Worm (Caenorhabditis elegans) whole organism, young adult: Measurements from ENCODE around the gene sad-1.

Experiments used
- B0336.3 ChIP-seq: fragments of 200-800 bp; sonication (Bioruptor generic); IDR thresholded peaks from 2 replicates; pipeline ENCODE4 v1.3.6; 2022; ENCODE audit warnings: missing genetic modification characterization, missing compliant biosample characterization
- F22D6.2 ChIP-seq: sonication (generic microtip); optimal IDR thresholded peaks from 2 replicates; lab custom pipeline; 2016; ENCODE audit warnings: mild to moderate bottlenecking, missing genetic modification characterization, missing compliant biosample characterization
- F33H1.4 ChIP-seq: fragments of 200-800 bp; sonication (Bioruptor generic); IDR thresholded peaks from 2 replicates; pipeline ENCODE4 v1.3.6; 2022; ENCODE audit warnings: missing genetic modification reagents, missing genetic modification characterization, missing compliant biosample characterization
- F37B4.10 ChIP-seq: fragments of 200-800 bp; sonication (Bioruptor generic); IDR thresholded peaks from 2 replicates; pipeline ENCODE4 v1.3.6; 2022; ENCODE audit warnings: missing genetic modification characterization, missing compliant biosample characterization
- F49E8.2 ChIP-seq: sonication (generic microtip); optimal IDR thresholded peaks from 3 replicates; lab custom pipeline; 2017; ENCODE audit warnings: missing genetic modification characterization, mild to moderate bottlenecking, missing compliant biosample characterization, antibody characterized with exemption, moderate library complexity; ENCODE audit not compliant: insufficient read depth
- K11D2.4 ChIP-seq: fragments of 200-800 bp; sonication (Bioruptor generic); IDR thresholded peaks from 2 replicates; pipeline ENCODE4 v1.3.6; 2022; ENCODE audit warnings: missing genetic modification reagents, missing genetic modification characterization, missing compliant biosample characterization
- T26A5.8 ChIP-seq: sonication (generic microtip); optimal IDR thresholded peaks from 2 replicates; lab custom pipeline; 2016; ENCODE audit warnings: missing genetic modification characterization, missing compliant biosample characterization
- Y53F4B.3 ChIP-seq: fragments of 200-800 bp; sonication (Bioruptor generic); IDR thresholded peaks from 2 replicates; pipeline ENCODE4 v1.3.6; 2022; ENCODE audit warnings: missing genetic modification reagents, missing genetic modification characterization, missing compliant biosample characterization
- Y67H2A.10 ChIP-seq: fragments of 200-800 bp; sonication (Bioruptor generic); conservative IDR thresholded peaks from 2 replicates; pipeline ENCODE4 v1.3.6; 2022; ENCODE audit warnings: missing genetic modification reagents, missing genetic modification characterization, missing compliant biosample characterization
- ama-1 ChIP-seq, 3 experiments: fragments of 150-350 bp in 1 of 3; sonication (generic microtip) in 2 of 3; optimal IDR thresholded peaks; 2 replicates each; lab custom pipeline; 2014 to 2018; ENCODE audit warnings: missing biosample characterization in 2 of 3, missing genetic modification characterization in 2 of 3, missing genetic modification reagents in 2 of 3
- aptf-2 ChIP-seq: fragments of 200-800 bp; sonication (Bioruptor generic); conservative IDR thresholded peaks from 2 replicates; pipeline ENCODE4 v1.3.6; 2022; ENCODE audit warnings: missing genetic modification reagents, missing genetic modification characterization, missing compliant biosample characterization
- atf-7 ChIP-seq: sonication (generic microtip); optimal IDR thresholded peaks from 2 replicates; lab custom pipeline; 2017; ENCODE audit warnings: mild to moderate bottlenecking, missing genetic modification characterization, missing compliant biosample characterization
- attf-5 ChIP-seq: fragments of 200-800 bp; sonication (Bioruptor generic); optimal IDR thresholded peaks from 2 replicates; lab custom pipeline; 2018; ENCODE audit warnings: mild to moderate bottlenecking, missing genetic modification characterization, missing compliant biosample characterization
- attf-6 ChIP-seq: fragments of 200-800 bp; sonication (Bioruptor generic); IDR thresholded peaks from 2 replicates; pipeline ENCODE4 v1.3.6; 2022; ENCODE audit warnings: missing genetic modification reagents, missing genetic modification characterization, missing compliant biosample characterization
- bed-1 ChIP-seq: fragments of 200-800 bp; sonication (Bioruptor generic); IDR thresholded peaks from 2 replicates; pipeline ENCODE4 v1.3.6; 2022; ENCODE audit warnings: missing genetic modification reagents, missing genetic modification characterization, missing compliant biosample characterization
- ccch-3 ChIP-seq: fragments of 200-800 bp; sonication (Bioruptor generic); optimal IDR thresholded peaks from 2 replicates; lab custom pipeline; 2018; ENCODE audit warnings: mild to moderate bottlenecking, missing genetic modification characterization, missing compliant biosample characterization
- cebp-2 ChIP-seq: fragments of 200-800 bp; sonication (Bioruptor generic); IDR thresholded peaks from 2 replicates; pipeline ENCODE4 v1.3.6; 2022; ENCODE audit warnings: missing genetic modification characterization, missing compliant biosample characterization
- ceh-100 ChIP-seq: fragments of 200-800 bp; sonication (Bioruptor generic); IDR thresholded peaks from 2 replicates; pipeline ENCODE4 v1.3.6; 2022; ENCODE audit warnings: missing genetic modification reagents, missing genetic modification characterization, missing compliant biosample characterization
- ceh-79 ChIP-seq: sonication (generic microtip); optimal IDR thresholded peaks from 2 replicates; lab custom pipeline; 2017; ENCODE audit warnings: mild to moderate bottlenecking, missing genetic modification characterization, missing compliant biosample characterization
- dpff-1 ChIP-seq: sonication (generic microtip); optimal IDR thresholded peaks from 2 replicates; lab custom pipeline; 2017; ENCODE audit warnings: mild to moderate bottlenecking, missing genetic modification characterization, missing compliant biosample characterization
- egrh-3 ChIP-seq: fragments of 200-800 bp; sonication (Bioruptor generic); IDR thresholded peaks from 2 replicates; pipeline ENCODE4 v1.3.6; 2022; ENCODE audit warnings: missing genetic modification reagents, missing genetic modification characterization, missing compliant biosample characterization
- ekl-4 ChIP-seq: fragments of 200-800 bp; sonication (Bioruptor generic); IDR thresholded peaks from 2 replicates; pipeline ENCODE4 v1.3.6; 2022; ENCODE audit warnings: missing genetic modification reagents, missing genetic modification characterization, missing compliant biosample characterization
- hlh-12 ChIP-seq: sonication (generic microtip); optimal IDR thresholded peaks from 2 replicates; lab custom pipeline; 2016; ENCODE audit warnings: missing genetic modification characterization, missing compliant biosample characterization
- lag-1 ChIP-seq: fragments of 200-800 bp; sonication (Bioruptor generic); IDR thresholded peaks from 2 replicates; pipeline ENCODE4 v1.3.6; 2022; ENCODE audit warnings: missing genetic modification reagents, missing genetic modification characterization, missing compliant biosample characterization
- lin-40 ChIP-seq: sonication (generic microtip); optimal IDR thresholded peaks from 2 replicates; lab custom pipeline; 2016; ENCODE audit warnings: missing genetic modification characterization, mild to moderate bottlenecking, missing compliant biosample characterization, missing genotype, missing genetic modification reagents
- madf-10 ChIP-seq: sonication (generic microtip); optimal IDR thresholded peaks from 2 replicates; lab custom pipeline; 2016; ENCODE audit warnings: mild to moderate bottlenecking, missing genetic modification characterization, missing compliant biosample characterization
- mes-4 ChIP-seq: sonication (generic microtip); optimal IDR thresholded peaks from 2 replicates; lab custom pipeline; 2016; ENCODE audit warnings: missing genotype, missing genetic modification characterization, missing compliant biosample characterization
- mxl-1 ChIP-seq: sonication (generic microtip); optimal IDR thresholded peaks from 2 replicates; lab custom pipeline; 2016; ENCODE audit warnings: missing genetic modification characterization, missing compliant biosample characterization
- nfya-2 ChIP-seq: fragments of 200-800 bp; sonication (Bioruptor generic); IDR thresholded peaks from 2 replicates; pipeline ENCODE4 v1.3.6; 2022; ENCODE audit warnings: missing genetic modification reagents, missing genetic modification characterization, missing compliant biosample characterization
- nfyb-1 ChIP-seq: fragments of 200-800 bp; sonication (Bioruptor generic); IDR thresholded peaks from 2 replicates; pipeline ENCODE4 v1.3.6; 2022; ENCODE audit warnings: missing genetic modification reagents, missing genetic modification characterization, missing compliant biosample characterization
- nhr-120 ChIP-seq: fragments of 200-800 bp; sonication (Bioruptor generic); IDR thresholded peaks from 2 replicates; pipeline ENCODE4 v1.3.6; 2022; ENCODE audit warnings: missing genetic modification characterization, missing compliant biosample characterization
- nhr-179 ChIP-seq: sonication (generic microtip); optimal IDR thresholded peaks from 2 replicates; lab custom pipeline; 2016; ENCODE audit warnings: mild to moderate bottlenecking, missing genetic modification characterization, missing compliant biosample characterization
- nhr-80 ChIP-seq: sonication (generic microtip); optimal IDR thresholded peaks from 2 replicates; lab custom pipeline; 2016; ENCODE audit warnings: missing genetic modification characterization, missing compliant biosample characterization
- nhr-90 ChIP-seq: sonication (generic microtip); optimal IDR thresholded peaks from 2 replicates; lab custom pipeline; 2016; ENCODE audit warnings: missing genotype, mild to moderate bottlenecking, missing genetic modification characterization, missing compliant biosample characterization
- repo-1 ChIP-seq: sonication (generic microtip); optimal IDR thresholded peaks from 2 replicates; lab custom pipeline; 2017; ENCODE audit warnings: mild to moderate bottlenecking, missing genetic modification characterization, missing compliant biosample characterization
- sdz-38 ChIP-seq: sonication (generic microtip); optimal IDR thresholded peaks from 2 replicates; lab custom pipeline; 2016; ENCODE audit warnings: missing genotype, missing genetic modification characterization, missing compliant biosample characterization
- snpc-4 ChIP-seq, 5 experiments: fragments of 150-350 bp in 1 of 5; sonication (generic microtip) in 4 of 5; optimal IDR thresholded peaks; 2 replicates each; lab custom pipeline; 2014 to 2018; ENCODE audit warnings: missing genetic modification characterization in 5 of 5, missing biosample characterization in 3 of 5, antibody characterized with exemption in 2 of 5, mild to moderate bottlenecking in 2 of 5, missing compliant biosample characterization in 2 of 5, missing genotype in 2 of 5, moderate library complexity in 2 of 5, missing genetic modification reagents in 1 of 5
- somi-1 ChIP-seq: fragments of 200-800 bp; sonication (Bioruptor generic); optimal IDR thresholded peaks from 2 replicates; lab custom pipeline; 2018; ENCODE audit warnings: mild to moderate bottlenecking, missing genetic modification characterization, missing compliant biosample characterization
- tbp1 ChIP-seq: fragments of 200-800 bp; sonication (Bioruptor generic); optimal IDR thresholded peaks from 2 replicates; lab custom pipeline; 2018; ENCODE audit warnings: mild to moderate bottlenecking, missing genetic modification characterization, missing compliant biosample characterization
- tbx-9 ChIP-seq: sonication (generic microtip); optimal IDR thresholded peaks from 2 replicates; lab custom pipeline; 2016; ENCODE audit warnings: borderline replicate concordance, missing genetic modification characterization, inconsistent platforms, missing compliant biosample characterization
- unc-130 ChIP-seq: sonication (generic microtip); optimal IDR thresholded peaks from 2 replicates; lab custom pipeline; 2016; ENCODE audit warnings: missing genetic modification reagents, missing genetic modification characterization, missing compliant biosample characterization
- zfh-2 ChIP-seq: fragments of 200-800 bp; sonication (Bioruptor generic); conservative IDR thresholded peaks from 2 replicates; pipeline ENCODE4 v1.3.6; 2022; ENCODE audit warnings: missing genetic modification reagents, missing genetic modification characterization, missing compliant biosample characterization
- ztf-25 ChIP-seq: fragments of 200-800 bp; sonication (Bioruptor generic); IDR thresholded peaks from 2 replicates; pipeline ENCODE4 v1.3.6; 2022; ENCODE audit warnings: missing genetic modification reagents, missing genetic modification characterization, missing compliant biosample characterization
- ztf-28 ChIP-seq: fragments of 200-800 bp; sonication (Bioruptor generic); IDR thresholded peaks from 2 replicates; pipeline ENCODE4 v1.3.6; 2022; ENCODE audit warnings: missing genetic modification reagents, missing genetic modification characterization, missing compliant biosample characterization
- ztf-6 ChIP-seq: fragments of 200-800 bp; sonication (Bioruptor generic); IDR thresholded peaks from 2 replicates; pipeline ENCODE4 v1.3.6; 2022; ENCODE audit warnings: missing genetic modification reagents, missing genetic modification characterization, missing compliant biosample characterization

The sad-1 gene

DNA sequence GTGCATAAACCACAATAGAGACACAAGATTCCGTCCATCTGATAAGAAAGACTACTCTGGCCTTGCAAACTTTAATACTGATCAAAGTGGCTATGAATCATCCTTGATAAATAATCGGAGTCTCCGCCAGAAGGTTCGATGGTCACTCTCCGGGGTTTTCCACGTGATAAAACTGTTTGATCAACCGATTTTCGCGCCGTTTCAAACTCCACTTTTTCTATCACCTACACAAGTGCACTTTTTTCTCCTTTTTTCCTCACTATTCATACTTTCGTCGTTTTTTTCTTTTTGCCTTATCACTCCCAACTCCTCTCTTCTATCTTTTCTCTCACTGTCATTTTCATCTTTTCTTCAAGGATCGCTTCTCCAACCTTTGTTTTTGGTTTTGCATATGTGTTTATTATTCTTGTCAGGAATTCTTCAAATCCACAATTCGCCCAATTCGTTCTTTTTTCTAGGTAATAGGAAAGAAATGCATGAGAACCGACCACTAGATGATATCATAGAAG is 28.2 kb upstream of the sad-1 start, which contains the start of gene F18H3.4 (continued):
- TF ChIP-seq nfya-2 (GFP tag; lab: Robert Waterston, UW), result no peak
- TF ChIP-seq egrh-3 (GFP tag; lab: Robert Waterston, UW), result no peak
- no peak for TF ChIP-seq attf-6 (GFP tag; lab: Robert Waterston, UW)
- TF ChIP-seq cebp-2 (GFP tag; lab: Robert Waterston, UW), result no peak
- peak; percentile 97 for TF ChIP-seq nhr-80 (tag; lab: Kevin White, UChicago)

DNA sequence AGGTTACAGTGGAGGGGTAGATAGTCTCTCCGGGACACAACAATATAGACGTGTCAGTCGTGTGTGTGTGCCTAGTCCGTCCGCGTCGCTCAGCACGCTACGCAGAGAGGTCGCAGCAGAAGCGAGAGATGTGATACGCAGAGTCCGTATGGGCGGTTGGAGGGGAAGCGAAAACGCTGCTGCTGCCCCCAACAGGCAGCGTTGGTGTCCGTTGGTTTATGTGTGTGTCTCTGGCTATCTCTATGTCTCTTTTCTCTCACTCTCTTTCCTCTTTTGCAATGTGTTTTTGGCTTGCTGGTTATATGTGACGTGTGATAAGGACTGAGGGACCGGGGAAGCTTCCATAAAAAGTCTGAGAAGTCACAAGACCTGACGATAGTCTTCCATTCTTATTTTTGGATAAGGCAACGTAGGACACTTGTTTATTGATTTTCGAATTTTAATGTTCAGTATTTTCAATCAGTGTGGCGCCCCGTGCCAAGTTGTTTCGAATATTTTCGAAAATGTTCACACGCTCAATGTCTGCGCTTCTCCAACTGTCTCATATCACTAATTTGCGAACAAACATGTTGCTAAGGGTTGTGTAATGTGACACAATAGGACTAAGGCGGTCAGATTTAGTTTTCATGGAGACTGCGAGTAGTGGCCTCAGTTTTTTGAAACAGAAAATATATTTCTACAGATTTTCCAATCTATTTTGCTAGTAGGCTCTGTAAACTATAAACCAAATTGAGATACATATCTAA is 27.1 kb upstream of the sad-1 start, which contains the start of gene pab-2:
Gene pab-2 (minus strand): TSS at position 69 of the 746 bp plus-strand sequence.
- peak; percentile 53 for TF ChIP-seq attf-5 (GFP tag; lab: Kevin White, UChicago)
- TF ChIP-seq attf-6 (GFP tag; lab: Robert Waterston, UW), result no peak
- peak; percentile 79 for TF ChIP-seq lin-40 (tag; lab: Kevin White, UChicago)
- no peak for TF ChIP-seq F22D6.2 (tag; lab: Kevin White, UChicago)
- TF ChIP-seq bed-1 (GFP tag; lab: Robert Waterston, UW), result no peak
- TF ChIP-seq nhr-179, result no peak
- TF ChIP-seq ama-1 (optimal IDR thresholded peaks at IDR 0.05; lab: Kevin White, UChicago), result no peak
- TF ChIP-seq ama-1 (GFP tag; optimal IDR thresholded peaks at IDR 0.05; lab: Kevin White, UChicago), result no peak
- TF ChIP-seq aptf-2 (GFP tag; lab: Robert Waterston, UW), result no peak
- TF ChIP-seq sdz-38, result no peak
- no peak for TF ChIP-seq F49E8.2 (tag; lab: Kevin White, UChicago)
- no peak for TF ChIP-seq lag-1
- no peak for TF ChIP-seq dpff-1 (tag; lab: Kevin White, UChicago)
- peak; percentile 53 for TF ChIP-seq madf-10 (tag; lab: Kevin White, UChicago)
- TF ChIP-seq tbp1, result peak; percentile 65
- 0 out of 2 replicates have a peak, but pooled peaks have one; percentile 43 for TF ChIP-seq F37B4.10
- TF ChIP-seq tbx-9 (tag; lab: Kevin White, UChicago), result no peak
- 0 out of 2 replicates have a peak, but pooled peaks have one; percentile 84 for TF ChIP-seq cebp-2 (GFP tag; lab: Robert Waterston, UW)
- TF ChIP-seq ztf-28 (GFP tag; lab: Robert Waterston, UW), result no peak
- no peak for TF ChIP-seq unc-130
- no peak for TF ChIP-seq nhr-120
- TF ChIP-seq nhr-90 (tag; lab: Kevin White, UChicago), result peak; percentile 63
- TF ChIP-seq mes-4 (tag; lab: Kevin White, UChicago), result no peak
- TF ChIP-seq somi-1, result peak; percentile 28
- TF ChIP-seq atf-7, result peak; percentile 76
- no peak for TF ChIP-seq nfya-2 (GFP tag; lab: Robert Waterston, UW)
- TF ChIP-seq ceh-79 (tag; lab: Kevin White, UChicago), result no peak
- no peak for TF ChIP-seq ceh-100 (GFP tag; lab: Robert Waterston, UW)
- no peak for TF ChIP-seq ekl-4 (GFP tag; lab: Robert Waterston, UW)
- no peak for TF ChIP-seq Y67H2A.10
- peak; percentile 63; the same call in 1 of the 2 replicates for TF ChIP-seq K11D2.4 (GFP tag; lab: Robert Waterston, UW)
- TF ChIP-seq zfh-2 (GFP tag; lab: Robert Waterston, UW), result peak; percentile 97
- no peak for TF ChIP-seq hlh-12 (tag; lab: Kevin White, UChicago)
- no peak for TF ChIP-seq T26A5.8 (tag; lab: Kevin White, UChicago)
- peak; percentile 56; the same call in 1 of the 2 replicates for TF ChIP-seq B0336.3 (GFP tag; lab: Robert Waterston, UW)
- TF ChIP-seq repo-1 (tag; lab: Kevin White, UChicago), result no peak
- TF ChIP-seq ztf-25 (GFP tag; lab: Robert Waterston, UW), result no peak
- no peak for TF ChIP-seq ccch-3 (GFP tag; lab: Kevin White, UChicago)
- TF ChIP-seq mxl-1, result no peak
- no peak for TF ChIP-seq F33H1.4 (GFP tag; lab: Robert Waterston, UW)
- TF ChIP-seq Y53F4B.3 (GFP tag; lab: Robert Waterston, UW), result no peak
- no peak for TF ChIP-seq snpc-4 (GFP tag; optimal IDR thresholded peaks at IDR 0.05; lab: Kevin White, UChicago)
- peak in 3 of 4 experiments; percentile 22 to 50 (median 41) for TF ChIP-seq snpc-4 (tag; optimal IDR thresholded peaks at IDR 0.05; lab: Kevin White, UChicago)
- TF ChIP-seq nfyb-1 (GFP tag; lab: Robert Waterston, UW), result no peak
- no peak for TF ChIP-seq ztf-6 (GFP tag; lab: Robert Waterston, UW)
